Worm (Caenorhabditis elegans) whole organism, late embryonic: ENCODE results near the gene H12I13.6.

Experiments used
- C38D4.7 ChIP-seq: fragments of 200-800 bp; sonication (Bioruptor generic); optimal IDR thresholded peaks from 2 replicates; lab custom pipeline; 2018; ENCODE audit warnings: mild to moderate bottlenecking, missing genetic modification characterization, moderate library complexity, missing compliant biosample characterization
- K02D7.2 ChIP-seq: sonication (generic microtip); optimal IDR thresholded peaks from 2 replicates; lab custom pipeline; 2017; ENCODE audit warnings: mild to moderate bottlenecking, missing genetic modification characterization, missing compliant biosample characterization
- T23F11.4 ChIP-seq: fragments of 200-800 bp; sonication (Bioruptor generic); optimal IDR thresholded peaks from 2 replicates; lab custom pipeline; 2018; ENCODE audit warnings: mild to moderate bottlenecking, missing genetic modification characterization, missing compliant biosample characterization
- Y22D7AL.16 ChIP-seq: sonication (generic microtip); optimal IDR thresholded peaks from 2 replicates; lab custom pipeline; 2016; ENCODE audit warnings: missing genetic modification characterization, missing compliant biosample characterization
- ahr-1 ChIP-seq: sonication (generic microtip); optimal IDR thresholded peaks from 2 replicates; lab custom pipeline; 2016; ENCODE audit warnings: missing genetic modification characterization, missing compliant biosample characterization
- ama-1 ChIP-seq: fragments of 150-350 bp; optimal IDR thresholded peaks from 2 replicates; lab custom pipeline; 2014
- ceh-18 ChIP-seq: sonication (generic microtip); optimal IDR thresholded peaks from 2 replicates; lab custom pipeline; 2016; ENCODE audit warnings: missing genetic modification characterization, missing compliant biosample characterization
- ceh-19 ChIP-seq: fragments of 200-800 bp; sonication (Bioruptor generic); optimal IDR thresholded peaks from 2 replicates; lab custom pipeline; 2018; ENCODE audit warnings: mild to moderate bottlenecking, missing genetic modification characterization, missing compliant biosample characterization
- ceh-24 ChIP-seq: sonication (generic microtip); optimal IDR thresholded peaks from 2 replicates; lab custom pipeline; 2016; ENCODE audit warnings: mild to moderate bottlenecking, missing genetic modification characterization, missing compliant biosample characterization
- ceh-30 ChIP-seq: fragments of 150-350 bp; optimal IDR thresholded peaks from 2 replicates; lab custom pipeline; 2014; ENCODE audit warnings: missing biosample characterization, missing genetic modification characterization
- ceh-31 ChIP-seq: sonication (generic microtip); optimal IDR thresholded peaks from 2 replicates; lab custom pipeline; 2016; ENCODE audit warnings: missing genetic modification characterization, missing compliant biosample characterization
- ceh-45 ChIP-seq: fragments of 200-800 bp; sonication (Bioruptor generic); IDR thresholded peaks from 2 replicates; pipeline ENCODE4 v1.3.6; 2022; ENCODE audit warnings: missing genetic modification reagents, missing genetic modification characterization, missing compliant biosample characterization
- ceh-48 ChIP-seq: sonication (generic microtip); optimal IDR thresholded peaks from 2 replicates; lab custom pipeline; 2016; ENCODE audit warnings: missing genetic modification characterization, inconsistent platforms, missing compliant biosample characterization
- ceh-6 ChIP-seq: fragments of 200-800 bp; sonication (Bioruptor generic); optimal IDR thresholded peaks from 2 replicates; lab custom pipeline; 2018; ENCODE audit warnings: mild to moderate bottlenecking, missing genetic modification characterization, missing compliant biosample characterization
- ceh-9 ChIP-seq: sonication (generic microtip); optimal IDR thresholded peaks from 2 replicates; lab custom pipeline; 2016; ENCODE audit warnings: mild to moderate bottlenecking, missing genetic modification characterization, inconsistent platforms, missing compliant biosample characterization
- che-1 ChIP-seq: sonication (generic microtip); optimal IDR thresholded peaks from 2 replicates; lab custom pipeline; 2016; ENCODE audit warnings: mild to moderate bottlenecking, missing genetic modification characterization, missing compliant biosample characterization
- ets-4 ChIP-seq: sonication (generic microtip); optimal IDR thresholded peaks from 2 replicates; lab custom pipeline; 2016; ENCODE audit warnings: missing genetic modification characterization, missing compliant biosample characterization
- fkh-6 ChIP-seq: sonication (generic microtip); optimal IDR thresholded peaks from 2 replicates; lab custom pipeline; 2016; ENCODE audit warnings: missing genetic modification characterization, missing compliant biosample characterization
- gmeb-2 ChIP-seq: sonication (generic microtip); optimal IDR thresholded peaks from 2 replicates; lab custom pipeline; 2016; ENCODE audit warnings: missing genetic modification characterization, inconsistent platforms, missing compliant biosample characterization
- hlh-13 ChIP-seq: fragments of 200-800 bp; sonication (Bioruptor generic); optimal IDR thresholded peaks from 2 replicates; lab custom pipeline; 2018; ENCODE audit warnings: mild to moderate bottlenecking, missing genetic modification characterization, missing compliant biosample characterization
- hlh-8 ChIP-seq: sonication (generic microtip); optimal IDR thresholded peaks from 2 replicates; lab custom pipeline; 2016; ENCODE audit warnings: missing genotype, missing genetic modification characterization, missing compliant biosample characterization
- lim-6 ChIP-seq: sonication (generic microtip); optimal IDR thresholded peaks from 2 replicates; lab custom pipeline; 2016; ENCODE audit warnings: missing genetic modification characterization, missing compliant biosample characterization
- mec-3 ChIP-seq: sonication (generic microtip); optimal IDR thresholded peaks from 2 replicates; lab custom pipeline; 2016; ENCODE audit warnings: borderline replicate concordance, missing genetic modification characterization, missing compliant biosample characterization
- nfya-1 ChIP-seq: sonication (generic microtip); optimal IDR thresholded peaks from 2 replicates; lab custom pipeline; 2017; ENCODE audit warnings: missing genetic modification characterization, mild to moderate bottlenecking, missing compliant biosample characterization, antibody characterized with exemption, moderate library complexity
- nhr-11 ChIP-seq: fragments of 150-350 bp; optimal IDR thresholded peaks from 2 replicates; lab custom pipeline; 2014; ENCODE audit warnings: missing biosample characterization, missing genetic modification characterization
- npax-4 ChIP-seq: sonication (generic microtip); optimal IDR thresholded peaks from 2 replicates; lab custom pipeline; 2016; ENCODE audit warnings: missing genetic modification characterization, missing compliant biosample characterization
- odd-2 ChIP-seq: sonication (generic microtip); optimal IDR thresholded peaks from 2 replicates; lab custom pipeline; 2017; ENCODE audit warnings: antibody characterized with exemption, mild to moderate bottlenecking, missing genetic modification characterization, missing compliant biosample characterization
- pag-3 ChIP-seq: sonication (generic microtip); optimal IDR thresholded peaks from 2 replicates; lab custom pipeline; 2016; ENCODE audit warnings: missing compliant biosample characterization, missing genetic modification characterization, borderline replicate concordance
- pat-9 ChIP-seq: fragments of 200-800 bp; sonication (Bioruptor generic); optimal IDR thresholded peaks from 2 replicates; lab custom pipeline; 2018; ENCODE audit warnings: mild to moderate bottlenecking, missing genetic modification characterization, moderate library complexity, missing compliant biosample characterization
- pax-1 ChIP-seq: fragments of 150-350 bp; optimal IDR thresholded peaks from 2 replicates; lab custom pipeline; 2014; ENCODE audit warnings: missing biosample characterization, missing genetic modification characterization
- pha-2 ChIP-seq: sonication (generic microtip); optimal IDR thresholded peaks from 2 replicates; lab custom pipeline; 2017; ENCODE audit warnings: mild to moderate bottlenecking, missing genetic modification characterization, missing compliant biosample characterization
- pha-4 ChIP-seq: fragments of 150-350 bp; optimal IDR thresholded peaks from 2 replicates; lab custom pipeline; 2018; ENCODE audit warnings: missing biosample characterization, missing genetic modification reagents, missing genetic modification characterization
- pros-1 ChIP-seq: fragments of 150-350 bp; optimal IDR thresholded peaks from 2 replicates; lab custom pipeline; 2014; ENCODE audit warnings: missing biosample characterization, missing genetic modification reagents, missing genetic modification characterization
- ref-2 ChIP-seq: sonication (generic microtip); optimal IDR thresholded peaks from 2 replicates; lab custom pipeline; 2016; ENCODE audit warnings: missing genetic modification characterization, missing compliant biosample characterization
- rnt-1 ChIP-seq: sonication (generic microtip); optimal IDR thresholded peaks from 2 replicates; lab custom pipeline; 2016; ENCODE audit warnings: missing genetic modification characterization, missing compliant biosample characterization
- sox-2 ChIP-seq: fragments of 200-800 bp; sonication (Bioruptor generic); IDR thresholded peaks from 2 replicates; pipeline ENCODE4 v1.3.6; 2022; ENCODE audit warnings: missing genetic modification reagents, missing genetic modification characterization, missing compliant biosample characterization
- syd-9 ChIP-seq: sonication (generic microtip); optimal IDR thresholded peaks from 2 replicates; lab custom pipeline; 2016; ENCODE audit warnings: mild to moderate bottlenecking, missing genetic modification characterization, moderate library complexity, missing compliant biosample characterization
- tbx-7 ChIP-seq: sonication (generic microtip); optimal IDR thresholded peaks from 2 replicates; lab custom pipeline; 2016; ENCODE audit warnings: missing genotype, missing genetic modification characterization, missing compliant biosample characterization
- ttx-3 ChIP-seq: sonication (generic microtip); optimal IDR thresholded peaks from 2 replicates; lab custom pipeline; 2016; ENCODE audit warnings: missing genetic modification reagents, missing genetic modification characterization, missing compliant biosample characterization
- unc-42 ChIP-seq: sonication (generic microtip); optimal IDR thresholded peaks from 2 replicates; lab custom pipeline; 2016; ENCODE audit warnings: missing genotype, missing genetic modification characterization, missing compliant biosample characterization
- unc-55 ChIP-seq: sonication (generic microtip); optimal IDR thresholded peaks from 2 replicates; lab custom pipeline; 2017; ENCODE audit warnings: missing biosample characterization, missing genetic modification reagents, missing genetic modification characterization
- zip-5 ChIP-seq: sonication (generic microtip); optimal IDR thresholded peaks from 2 replicates; lab custom pipeline; 2016; ENCODE audit warnings: missing genetic modification characterization, missing compliant biosample characterization
- ztf-16 ChIP-seq: sonication (generic microtip); optimal IDR thresholded peaks from 2 replicates; lab custom pipeline; 2017; ENCODE audit warnings: missing genetic modification characterization, missing compliant biosample characterization

H12I13.6 gene

DNA sequence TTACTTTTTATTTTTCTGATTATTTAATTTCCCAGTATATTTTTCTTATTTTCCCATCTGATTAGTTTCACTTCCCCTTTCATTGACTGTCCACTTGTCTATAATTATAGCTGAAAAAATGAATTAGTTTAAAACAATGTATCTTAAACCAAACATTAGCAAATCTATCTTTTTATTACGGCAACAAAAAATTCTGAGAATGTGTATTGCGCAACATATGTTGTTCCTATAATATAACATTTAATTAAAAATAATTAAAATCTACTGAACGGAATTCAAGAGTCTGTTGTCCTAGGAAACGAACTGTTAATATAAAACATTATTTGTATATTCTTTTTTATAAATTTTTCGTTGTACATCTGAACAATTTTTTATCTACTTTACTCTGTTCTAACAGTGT lies 32.3 kb downstream of the H12I13.6 start:
- no peak for TF ChIP-seq ceh-18
- no peak for TF ChIP-seq lim-6 (tag; lab: Kevin White, UChicago)
- TF ChIP-seq npax-4 (tag; lab: Kevin White, UChicago) = no peak
- no peak for TF ChIP-seq sox-2 (GFP tag; lab: Robert Waterston, UW)
- TF ChIP-seq ama-1 = no peak
- TF ChIP-seq K02D7.2 = no peak
- TF ChIP-seq fkh-6 (tag; lab: Kevin White, UChicago) = no peak
- no peak for TF ChIP-seq C38D4.7
- TF ChIP-seq ceh-48 = no peak
- no peak for TF ChIP-seq pha-2 (tag; lab: Kevin White, UChicago)
- no peak for TF ChIP-seq ets-4 (tag; lab: Kevin White, UChicago)
- TF ChIP-seq, all 69 proteins: peak for 0

DNA sequence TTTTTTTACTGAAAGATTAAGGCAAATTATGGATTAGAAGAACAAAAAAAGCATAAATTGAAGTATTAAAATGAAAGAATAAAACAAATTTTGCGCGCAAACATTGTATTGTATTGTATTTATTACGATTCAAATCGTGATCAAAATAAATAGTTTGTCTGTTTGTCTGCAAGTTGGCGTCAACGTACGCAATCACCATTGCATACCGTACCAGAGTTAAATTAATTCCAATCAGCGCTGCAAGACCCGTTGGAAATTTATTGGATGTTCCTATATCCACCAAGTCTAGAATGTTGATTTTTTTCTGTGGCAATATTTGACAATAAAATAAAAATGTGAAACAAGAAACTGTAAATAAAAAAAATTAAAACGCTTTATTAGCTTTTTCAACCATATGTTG lies 35.5 kb downstream of the H12I13.6 start, which contains the start of gene heri-1:
heri-1 (minus strand) TSS at position 8 of the 400 bp plus-strand sequence.
- TF ChIP-seq ceh-6 = no peak
- TF ChIP-seq nhr-11 (tag; lab: Kevin White, UChicago) = no peak
- TF ChIP-seq T23F11.4 (GFP tag; lab: Kevin White, UChicago) = no peak
- no peak for TF ChIP-seq ceh-45 (GFP tag; lab: Robert Waterston, UW)
- TF ChIP-seq ceh-24 (tag; lab: Kevin White, UChicago) = no peak
- no peak for TF ChIP-seq unc-55 (GFP tag; lab: Kevin White, UChicago)
- TF ChIP-seq odd-2 (tag; lab: Kevin White, UChicago) = no peak
- no peak for TF ChIP-seq ceh-19 (GFP tag; lab: Kevin White, UChicago)
- no peak for TF ChIP-seq hlh-13 (GFP tag; lab: Kevin White, UChicago)
- no peak for TF ChIP-seq che-1
- no peak for TF ChIP-seq ceh-31
- no peak for TF ChIP-seq nfya-1 (tag; lab: Kevin White, UChicago)
- no peak for TF ChIP-seq ztf-16 (tag; lab: Kevin White, UChicago)
- TF ChIP-seq ttx-3 (tag; lab: Kevin White, UChicago) = no peak
- no peak for TF ChIP-seq npax-4 (tag; lab: Kevin White, UChicago)
- TF ChIP-seq tbx-7 = no peak
- TF ChIP-seq ceh-9 (tag; lab: Kevin White, UChicago) = no peak
- no peak for TF ChIP-seq pha-2 (tag; lab: Kevin White, UChicago)
- no peak for TF ChIP-seq mec-3 (tag; lab: Kevin White, UChicago)

DNA sequence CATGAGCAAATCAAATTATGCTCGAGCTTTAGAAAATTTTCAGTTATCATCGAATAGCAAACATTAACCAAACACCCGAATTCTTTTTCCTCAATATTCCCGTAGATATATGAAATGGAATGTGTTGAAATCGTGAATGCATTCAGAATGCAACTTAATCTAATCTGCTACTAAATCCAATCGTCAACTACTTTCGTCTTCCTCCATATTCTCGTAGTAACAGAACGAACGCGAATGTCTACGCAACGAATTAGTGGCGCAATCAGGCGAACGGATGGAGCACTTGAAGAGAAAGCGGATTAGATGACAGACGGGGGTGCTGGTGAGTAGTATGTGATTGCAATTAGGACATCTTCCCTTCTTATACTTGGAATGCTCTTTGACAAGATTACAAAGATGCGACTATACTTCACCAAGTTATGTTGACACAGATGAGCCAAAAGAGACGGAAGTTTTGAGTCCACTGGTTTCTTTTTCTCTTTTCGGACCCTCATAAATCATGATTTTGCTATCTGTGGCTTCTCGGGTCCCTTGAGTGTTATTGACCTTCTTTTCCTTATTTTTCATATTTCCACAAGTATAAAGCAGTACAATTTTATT lies 36.2 kb downstream of the H12I13.6 start:
- no peak for TF ChIP-seq pros-1 (tag; lab: Kevin White, UChicago)
- TF ChIP-seq unc-42 = peak; percentile 95
- peak; percentile 38 for TF ChIP-seq ceh-31
- TF ChIP-seq zip-5 (tag; lab: Kevin White, UChicago) = no peak
- TF ChIP-seq pag-3 = no peak

ce11 chrII:6115283-6115682 lies 37.6 kb downstream of the H12I13.6 start:
- TF ChIP-seq ahr-1 (no peak), tbx-7 (no peak), Y22D7AL.16 (tag; lab: Kevin White, UChicago) (no peak), rnt-1 (no peak), pax-1 (tag; lab: Kevin White, UChicago) (no peak), pat-9 (tag; lab: Kevin White, UChicago) (no peak), ceh-30 (no peak), unc-55 (GFP tag; lab: Kevin White, UChicago) (no peak), ceh-18 (no peak), sox-2 (GFP tag; lab: Robert Waterston, UW) (no peak), hlh-13 (GFP tag; lab: Kevin White, UChicago) (no peak), hlh-8 (tag; lab: Kevin White, UChicago) (no peak), ztf-16 (tag; lab: Kevin White, UChicago) (no peak), ets-4 (tag; lab: Kevin White, UChicago) (no peak), pha-4 (no peak), gmeb-2 (tag; lab: Kevin White, UChicago) (no peak), odd-2 (tag; lab: Kevin White, UChicago) (no peak), ref-2 (tag; lab: Kevin White, UChicago) (no peak), syd-9 (tag; lab: Kevin White, UChicago) (no peak)
